Worm (Caenorhabditis elegans) whole organism, L3 larva: Measurements from ENCODE around the gene C27B7.5.

Source experiments
- R02D3.7 ChIP-seq: fragments of 150-350 bp; optimal IDR thresholded peaks from 2 replicates; lab custom pipeline; 2014; ENCODE audit warnings: missing biosample characterization, missing genetic modification characterization
- ZK546.5 ChIP-seq: sonication (generic microtip); optimal IDR thresholded peaks from 2 replicates; lab custom pipeline; 2017; ENCODE audit warnings: missing biosample characterization, missing genetic modification characterization
- ama-1 ChIP-seq: fragments of 150-350 bp; optimal IDR thresholded peaks from 2 replicates; lab custom pipeline; 2018
- ceh-28 ChIP-seq: fragments of 150-350 bp; optimal IDR thresholded peaks from 2 replicates; lab custom pipeline; 2014; ENCODE audit warnings: missing biosample characterization, missing genetic modification reagents, missing genetic modification characterization
- ceh-9 ChIP-seq: sonication (generic microtip); optimal IDR thresholded peaks from 2 replicates; lab custom pipeline; 2018; ENCODE audit warnings: missing biosample characterization, missing genetic modification characterization
- daf-12 ChIP-seq: fragments of 150-350 bp; optimal IDR thresholded peaks from 2 replicates; lab custom pipeline; 2014; ENCODE audit warnings: missing biosample characterization, missing genetic modification reagents, missing genetic modification characterization
- egl-27 ChIP-seq: sonication (generic microtip); optimal IDR thresholded peaks from 4 replicates; lab custom pipeline; 2017; ENCODE audit warnings: missing biosample characterization, missing genetic modification reagents, missing genetic modification characterization
- egl-5 ChIP-seq: fragments of 150-350 bp; optimal IDR thresholded peaks from 2 replicates; lab custom pipeline; 2017; ENCODE audit warnings: missing biosample characterization, missing genetic modification reagents, missing genetic modification characterization, inconsistent platforms
- elt-1 ChIP-seq: fragments of 150-350 bp; optimal IDR thresholded peaks from 2 replicates; lab custom pipeline; 2014; ENCODE audit warnings: missing biosample characterization, missing genetic modification characterization
- elt-2 ChIP-seq: sonication (generic microtip); optimal IDR thresholded peaks from 2 replicates; lab custom pipeline; 2016; ENCODE audit warnings: missing genetic modification reagents, mild to moderate bottlenecking, missing genetic modification characterization, missing compliant biosample characterization
- eor-1 ChIP-seq, 2 experiments: fragments of 150-350 bp; optimal IDR thresholded peaks; 2 replicates each; lab custom pipeline; 2014 to 2018; ENCODE audit warnings: missing biosample characterization in 2 of 2, missing genetic modification characterization in 2 of 2
- fkh-10 ChIP-seq: sonication (generic microtip); optimal IDR thresholded peaks from 2 replicates; lab custom pipeline; 2017; ENCODE audit warnings: missing biosample characterization, missing genetic modification reagents, missing genetic modification characterization
- fos-1 ChIP-seq: fragments of 150-350 bp; optimal IDR thresholded peaks from 2 replicates; lab custom pipeline; 2014; ENCODE audit warnings: missing biosample characterization, missing genetic modification characterization
- hmg-11 ChIP-seq: sonication (generic microtip); optimal IDR thresholded peaks from 2 replicates; lab custom pipeline; 2016; ENCODE audit warnings: missing genetic modification characterization, missing compliant biosample characterization
- jun-1 ChIP-seq: fragments of 150-350 bp; optimal IDR thresholded peaks from 2 replicates; lab custom pipeline; 2014; ENCODE audit warnings: missing biosample characterization, missing genetic modification reagents, missing genetic modification characterization
- lin-15B ChIP-seq: fragments of 150-350 bp; optimal IDR thresholded peaks from 2 replicates; lab custom pipeline; 2014; ENCODE audit warnings: missing biosample characterization, missing genetic modification characterization
- lin-39 ChIP-seq: fragments of 150-350 bp; optimal IDR thresholded peaks from 2 replicates; lab custom pipeline; 2018; ENCODE audit warnings: missing biosample characterization, missing genetic modification reagents, missing genetic modification characterization
- lsy-12 ChIP-seq: sonication (generic microtip); optimal IDR thresholded peaks from 2 replicates; lab custom pipeline; 2016; ENCODE audit warnings: mild to moderate bottlenecking, missing genetic modification characterization, missing compliant biosample characterization
- mdl-1 ChIP-seq: fragments of 150-350 bp; optimal IDR thresholded peaks from 2 replicates; lab custom pipeline; 2014; ENCODE audit warnings: missing biosample characterization, missing genetic modification characterization
- nfya-1 ChIP-seq: sonication (generic microtip); optimal IDR thresholded peaks from 2 replicates; lab custom pipeline; 2017; ENCODE audit warnings: missing genetic modification characterization, mild to moderate bottlenecking, missing compliant biosample characterization, antibody characterized with exemption, moderate library complexity; ENCODE audit not compliant: insufficient read depth
- nhr-11 ChIP-seq: fragments of 150-350 bp; optimal IDR thresholded peaks from 2 replicates; lab custom pipeline; 2014; ENCODE audit warnings: missing biosample characterization, missing genetic modification characterization
- nhr-23 ChIP-seq: fragments of 150-350 bp; optimal IDR thresholded peaks from 2 replicates; lab custom pipeline; 2014; ENCODE audit warnings: missing biosample characterization, missing genetic modification reagents, missing genetic modification characterization
- nhr-237 ChIP-seq: fragments of 150-350 bp; optimal IDR thresholded peaks from 2 replicates; lab custom pipeline; 2014; ENCODE audit warnings: missing biosample characterization, missing genetic modification characterization
- nhr-25 ChIP-seq: sonication (generic microtip); optimal IDR thresholded peaks from 2 replicates; lab custom pipeline; 2017; ENCODE audit warnings: missing biosample characterization, missing genetic modification characterization
- nhr-43 ChIP-seq: sonication (generic microtip); optimal IDR thresholded peaks from 2 replicates; lab custom pipeline; 2016; ENCODE audit warnings: mild to moderate bottlenecking, missing genetic modification characterization, missing compliant biosample characterization; ENCODE audit not compliant: poor library complexity, severe bottlenecking
- nhr-76 ChIP-seq: fragments of 150-350 bp; sonication (generic microtip); optimal IDR thresholded peaks from 5 replicates; lab custom pipeline; 2014; ENCODE audit warnings: missing biosample characterization, missing genetic modification characterization
- pha-4 ChIP-seq: fragments of 150-350 bp; optimal IDR thresholded peaks from 2 replicates; lab custom pipeline; 2014; ENCODE audit warnings: missing biosample characterization, missing genetic modification reagents, missing genetic modification characterization
- pqm-1 ChIP-seq: fragments of 150-350 bp; optimal IDR thresholded peaks from 2 replicates; lab custom pipeline; 2017; ENCODE audit warnings: missing biosample characterization, missing genetic modification characterization, inconsistent platforms
- sea-2 ChIP-seq: fragments of 150-350 bp; sonication (generic microtip); optimal IDR thresholded peaks from 4 replicates; lab custom pipeline; 2014; ENCODE audit warnings: missing biosample characterization, missing genetic modification reagents, missing genetic modification characterization
- skn-1 ChIP-seq: fragments of 150-350 bp; optimal IDR thresholded peaks from 2 replicates; lab custom pipeline; 2014; ENCODE audit warnings: missing biosample characterization, missing genetic modification characterization
- snpc-4 ChIP-seq: fragments of 150-350 bp; optimal IDR thresholded peaks from 2 replicates; lab custom pipeline; 2014; ENCODE audit warnings: missing biosample characterization, missing genetic modification characterization
- tbx-2 ChIP-seq: sonication (generic microtip); optimal IDR thresholded peaks from 2 replicates; lab custom pipeline; 2016; ENCODE audit warnings: mild to moderate bottlenecking, missing genetic modification characterization, missing compliant biosample characterization
- unc-39 ChIP-seq: sonication (generic microtip); optimal IDR thresholded peaks from 4 replicates; lab custom pipeline; 2017; ENCODE audit warnings: missing biosample characterization, missing genetic modification characterization
- unc-62 ChIP-seq: fragments of 150-350 bp; sonication (generic microtip); optimal IDR thresholded peaks from 4 replicates; lab custom pipeline; 2014; ENCODE audit warnings: missing biosample characterization, missing genetic modification reagents, missing genetic modification characterization
- ztf-11 ChIP-seq: fragments of 150-350 bp; optimal IDR thresholded peaks from 2 replicates; lab custom pipeline; 2014; ENCODE audit warnings: missing biosample characterization, missing genetic modification characterization
- ztf-4 ChIP-seq: fragments of 150-350 bp; optimal IDR thresholded peaks from 2 replicates; lab custom pipeline; 2014; ENCODE audit warnings: missing biosample characterization, missing genetic modification characterization

C27B7.5 gene

ce11 chrIV:8929942-8930492 lies 28.6 kb downstream of the C27B7.5 start, which contains the start of the genes D1046.18 and slc-25A26:
TSS of gene D1046.18 (plus strand) at chrIV:8930242.
TSS of gene slc-25A26 (plus strand) at chrIV:8930442.
- TF ChIP-seq nhr-237 (no peak), daf-12 (tag; lab: Kevin White, UChicago) (no peak), lsy-12 (tag; lab: Kevin White, UChicago) (no peak), jun-1 (tag; lab: Kevin White, UChicago) (no peak), egl-5 (tag; lab: Kevin White, UChicago) (no peak), snpc-4 (tag; lab: Kevin White, UChicago) (no peak), egl-27 (tag; lab: Kevin White, UChicago) (no peak), ZK546.5 (tag; lab: Kevin White, UChicago) (no peak), tbx-2 (tag; lab: Kevin White, UChicago) (no peak), elt-1 (tag; lab: Kevin White, UChicago) (no peak), R02D3.7 (tag; lab: Kevin White, UChicago) (no peak), sea-2 (no peak)

- TF ChIP-seq elt-2 (tag; lab: Kevin White, UChicago): no peak
Observed at ce11 chrIV:8933575-8933974, 32.1 kb downstream of the C27B7.5 start, which contains the start of gene D1046.4. TSS of gene D1046.4 (plus strand) at chrIV:8933875.

DNA sequence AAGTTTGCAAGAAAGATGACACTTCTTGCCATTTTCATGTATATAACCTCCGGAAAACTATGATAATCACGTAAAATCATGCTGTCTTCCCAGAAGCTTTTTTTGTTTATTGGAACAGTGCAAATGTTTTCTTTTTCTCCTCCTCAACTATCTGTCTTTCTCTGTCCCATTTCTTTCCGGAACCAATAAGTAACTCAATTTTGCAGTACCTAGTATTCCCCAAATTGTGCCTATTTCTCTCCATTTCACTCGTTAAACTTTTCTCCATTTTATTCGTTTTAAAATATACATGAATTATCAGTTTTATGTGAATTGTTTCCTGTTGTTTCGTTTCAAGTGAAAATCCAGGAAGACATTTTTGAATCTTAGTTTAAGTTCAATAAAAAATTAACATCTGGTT lies 42.0 kb downstream of the C27B7.5 start:
- TF ChIP-seq nhr-43 (tag; lab: Kevin White, UChicago) (no peak), daf-12 (tag; lab: Kevin White, UChicago) (no peak), pha-4 (tag; lab: Kevin White, UChicago) (no peak), fkh-10 (peak; percentile 43), lin-15B (no peak), nfya-1 (no peak), egl-5 (tag; lab: Kevin White, UChicago) (no peak)

DNA sequence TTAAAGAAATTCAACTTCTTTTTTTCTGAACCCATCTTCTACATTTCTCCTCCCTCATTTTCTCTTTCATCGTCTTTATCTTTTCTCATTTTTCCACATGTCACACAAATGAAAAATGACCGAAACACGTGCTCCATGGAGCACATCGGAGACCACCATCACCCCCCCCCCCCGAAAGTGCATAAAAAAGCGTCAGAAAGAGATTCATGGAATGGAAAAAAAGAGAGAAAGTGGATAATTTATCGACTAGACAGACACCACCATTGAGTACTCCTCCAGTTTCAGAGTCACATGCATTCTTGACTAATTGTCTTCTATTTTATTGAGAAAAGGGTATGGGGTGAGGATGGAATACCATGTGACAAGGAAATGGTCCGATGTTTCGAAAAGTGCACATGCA lies 45.7 kb downstream of the C27B7.5 start:
- no peak for TF ChIP-seq nhr-11 (tag; lab: Kevin White, UChicago)
- peak; percentile 89 for TF ChIP-seq lin-39
- TF ChIP-seq ztf-11 (tag; lab: Kevin White, UChicago): no peak
- peak; percentile 33 for TF ChIP-seq mdl-1 (tag; lab: Kevin White, UChicago)
- no peak for TF ChIP-seq skn-1 (tag; lab: Kevin White, UChicago)
- TF ChIP-seq eor-1 (tag; optimal IDR thresholded peaks at IDR 0.05; lab: Kevin White, UChicago): no peak
- TF ChIP-seq nfya-1: peak; percentile 27
- TF ChIP-seq ceh-9 (tag; lab: Kevin White, UChicago): no peak
- TF ChIP-seq ceh-28 (tag; lab: Kevin White, UChicago): no peak
- TF ChIP-seq, all 47 proteins: peak for 3

DNA sequence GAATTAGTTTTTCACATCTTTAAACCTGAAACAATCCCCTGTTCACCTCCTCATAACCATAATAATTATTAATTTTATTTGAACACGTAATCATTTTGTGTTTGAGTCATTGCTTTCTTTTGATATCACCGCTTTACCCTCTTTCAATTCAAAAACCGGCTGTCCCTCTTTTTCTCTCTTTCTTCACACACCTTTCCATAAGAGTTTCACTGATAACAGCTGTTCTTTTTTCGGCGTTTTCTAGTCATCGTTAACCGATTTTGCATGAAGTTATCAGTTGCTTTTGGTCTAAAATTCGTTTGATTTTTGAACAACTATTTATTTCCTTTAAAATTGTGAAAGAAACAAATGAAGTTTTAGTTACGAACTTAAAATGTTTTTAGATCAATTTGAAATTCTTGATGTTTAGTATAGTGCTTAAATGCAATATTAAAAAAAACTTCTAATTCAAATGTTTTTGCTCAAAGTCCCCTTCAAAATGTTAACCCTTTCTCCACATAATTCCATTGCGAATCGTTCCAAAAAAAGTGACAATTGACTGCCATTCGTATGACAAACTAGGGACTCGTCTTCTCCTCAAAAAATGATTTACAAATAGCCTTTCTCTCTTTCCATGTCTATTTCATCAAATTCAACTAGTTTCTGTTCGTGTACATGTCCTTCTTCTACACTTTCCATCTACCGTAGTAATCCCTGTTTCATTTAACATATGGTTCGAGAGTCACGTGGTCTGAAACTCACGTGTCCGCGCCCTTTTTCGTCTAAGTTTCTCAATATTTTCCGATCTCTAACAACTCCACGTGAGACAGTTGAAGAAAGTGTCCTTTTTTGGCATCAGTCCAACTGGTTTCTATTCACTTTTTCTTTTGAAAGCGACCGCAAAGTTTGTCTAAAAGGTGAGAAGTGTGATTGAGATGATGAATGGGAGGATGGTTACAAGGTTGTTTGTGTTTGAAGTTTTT lies 47.9 kb downstream of the C27B7.5 start:
- TF ChIP-seq nhr-25 (tag; lab: Kevin White, UChicago) (peak; percentile 99), egl-5 (tag; lab: Kevin White, UChicago) (no peak), pha-4 (tag; lab: Kevin White, UChicago) (peak; percentile 43), lsy-12 (tag; lab: Kevin White, UChicago) (peak; percentile 33), nfya-1 (peak; percentile 54), sea-2 (no peak), tbx-2 (tag; lab: Kevin White, UChicago) (peak; percentile 32), R02D3.7 (tag; lab: Kevin White, UChicago) (no peak), nhr-43 (tag; lab: Kevin White, UChicago) (peak; percentile 85), ama-1 (no peak), ztf-4 (tag; lab: Kevin White, UChicago) (no peak), ztf-11 (tag; lab: Kevin White, UChicago) (no peak), unc-39 (no peak), ZK546.5 (tag; lab: Kevin White, UChicago) (no peak), nhr-76 (tag; lab: Kevin White, UChicago) (no peak), daf-12 (tag; lab: Kevin White, UChicago) (no peak), fos-1 (tag; lab: Kevin White, UChicago) (peak; percentile 7), pqm-1 (tag; lab: Kevin White, UChicago) (peak; percentile 93), nhr-23 (tag; lab: Kevin White, UChicago) (peak; percentile 66), jun-1 (tag; lab: Kevin White, UChicago) (peak; percentile 77), unc-62 (GFP tag; lab: Kevin White, UChicago) (no peak), mdl-1 (tag; lab: Kevin White, UChicago) (peak; percentile 81), elt-2 (tag; lab: Kevin White, UChicago) (peak; percentile 75), lin-39 (no peak), hmg-11 (tag; lab: Kevin White, UChicago) (no peak)
